Worm (Caenorhabditis elegans): Measurements from ENCODE around the gene ccep-97.

DNA sequence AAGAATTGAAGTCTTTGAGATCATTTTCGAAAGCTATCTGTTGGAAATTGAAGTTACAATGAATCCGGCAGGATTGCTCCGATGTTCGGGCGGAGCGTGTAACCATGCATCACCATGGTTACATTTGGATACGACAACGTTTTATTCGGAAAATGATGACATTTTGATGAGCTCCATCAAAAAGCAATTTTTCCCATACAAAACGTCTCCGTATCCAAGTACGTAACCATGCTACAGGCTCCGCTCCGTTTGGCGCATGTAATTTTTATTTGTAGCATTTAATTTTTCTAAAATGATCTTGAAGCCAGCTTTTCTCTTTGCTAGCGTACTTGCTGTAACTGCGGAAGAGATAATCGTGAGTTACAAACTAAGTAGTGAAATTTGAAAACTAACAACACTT is 24.1 kb upstream of the ccep-97 start, which contains the start of the genes cwp-2 and cwp-3:
- no peak for TF ChIP-seq ama-1 (optimal IDR thresholded peaks at IDR 0.05)
- no peak for TF ChIP-seq tra-4 (tag; optimal IDR thresholded peaks at IDR 0.05)
- TF ChIP-seq pes-1 (GFP tag; IDR thresholded peaks at IDR 0.05): no peak
- no peak for TF ChIP-seq B0310.2 (tag; optimal IDR thresholded peaks at IDR 0.05)
- no peak for TF ChIP-seq ceh-36 (tag; optimal IDR thresholded peaks at IDR 0.05)
